Worm (Caenorhabditis elegans) whole organism, L3 larva: Measurements from ENCODE around the gene K01A11.1.

Experiments
- R02D3.7 ChIP-seq: fragments of 150-350 bp; optimal IDR thresholded peaks from 2 replicates; lab custom pipeline; 2014; ENCODE audit warnings: missing biosample characterization, missing genetic modification characterization
- ZK546.5 ChIP-seq: sonication (generic microtip); optimal IDR thresholded peaks from 2 replicates; lab custom pipeline; 2017; ENCODE audit warnings: missing biosample characterization, missing genetic modification characterization
- ama-1 ChIP-seq: fragments of 150-350 bp; optimal IDR thresholded peaks from 2 replicates; lab custom pipeline; 2018
- lin-15B ChIP-seq: fragments of 150-350 bp; optimal IDR thresholded peaks from 2 replicates; lab custom pipeline; 2014; ENCODE audit warnings: missing biosample characterization, missing genetic modification characterization
- nhr-11 ChIP-seq: fragments of 150-350 bp; optimal IDR thresholded peaks from 2 replicates; lab custom pipeline; 2014; ENCODE audit warnings: missing biosample characterization, missing genetic modification characterization
- nhr-237 ChIP-seq: fragments of 150-350 bp; optimal IDR thresholded peaks from 2 replicates; lab custom pipeline; 2014; ENCODE audit warnings: missing biosample characterization, missing genetic modification characterization
- pqm-1 ChIP-seq: fragments of 150-350 bp; optimal IDR thresholded peaks from 2 replicates; lab custom pipeline; 2017; ENCODE audit warnings: missing biosample characterization, missing genetic modification characterization, inconsistent platforms
- sea-2 ChIP-seq: fragments of 150-350 bp; sonication (generic microtip); optimal IDR thresholded peaks from 4 replicates; lab custom pipeline; 2014; ENCODE audit warnings: missing biosample characterization, missing genetic modification reagents, missing genetic modification characterization
- skn-1 ChIP-seq: fragments of 150-350 bp; optimal IDR thresholded peaks from 2 replicates; lab custom pipeline; 2014; ENCODE audit warnings: missing biosample characterization, missing genetic modification characterization

DNA sequence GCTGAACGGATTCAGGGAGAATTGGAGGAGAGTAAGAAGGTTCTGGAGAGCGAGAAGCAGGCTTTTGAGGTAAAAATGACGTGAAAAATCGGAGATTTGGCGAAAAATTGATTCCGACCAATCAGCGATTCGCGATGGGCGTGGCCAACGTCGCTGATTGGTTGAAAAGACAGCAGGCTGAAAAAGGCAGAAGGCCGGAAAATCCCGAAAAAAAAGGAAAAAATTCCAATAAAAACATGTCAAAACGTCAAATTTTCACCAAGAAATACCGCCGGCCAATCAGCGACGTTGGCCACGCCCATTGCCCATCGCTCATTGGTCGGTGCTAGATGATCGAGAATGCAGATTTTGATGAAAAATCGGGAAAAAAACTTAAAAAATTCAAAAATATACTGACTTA is 13.8 kb downstream of the K01A11.1 start:
- TF ChIP-seq skn-1 = no peak
- TF ChIP-seq sea-2 (GFP tag; lab: Kevin White, UChicago) = no peak
- TF ChIP-seq pqm-1 (tag; lab: Kevin White, UChicago) = no peak
- TF ChIP-seq R02D3.7 (tag; lab: Kevin White, UChicago) = no peak
- TF ChIP-seq nhr-11 (tag; lab: Kevin White, UChicago) = no peak
- TF ChIP-seq ZK546.5 (tag; lab: Kevin White, UChicago) = no peak
- TF ChIP-seq nhr-237 = no peak
- no peak for TF ChIP-seq ama-1
- no peak for TF ChIP-seq lin-15B (tag; lab: Kevin White, UChicago)
